Worm (Caenorhabditis elegans) whole organism, early embryonic: ENCODE measurements around the gene F53F1.6.

Source experiments
- F13C5.2 ChIP-seq: sonication (generic microtip); optimal IDR thresholded peaks from 2 replicates; lab custom pipeline; 2017; ENCODE audit warnings: mild to moderate bottlenecking, missing genetic modification characterization, inconsistent platforms, missing compliant biosample characterization
- ama-1 ChIP-seq: fragments of 150-350 bp; optimal IDR thresholded peaks from 2 replicates; lab custom pipeline; 2014
- flt-1 ChIP-seq: fragments of 200-800 bp; sonication (Bioruptor generic); IDR thresholded peaks from 2 replicates; pipeline ENCODE4 v1.3.6; 2022; ENCODE audit warnings: missing genetic modification characterization, missing compliant biosample characterization
- hmg-4 ChIP-seq: fragments of 200-800 bp; sonication (Bioruptor generic); optimal IDR thresholded peaks from 2 replicates; lab custom pipeline; 2018; ENCODE audit warnings: mild to moderate bottlenecking, missing genetic modification characterization, missing compliant biosample characterization
- sea-1 ChIP-seq: fragments of 200-800 bp; sonication (Bioruptor generic); conservative IDR thresholded peaks from 2 replicates; pipeline ENCODE4 v1.3.6; 2022; ENCODE audit warnings: missing genetic modification characterization, missing compliant biosample characterization
- tbx-37 ChIP-seq: fragments of 200-800 bp; sonication (Bioruptor generic); conservative IDR thresholded peaks from 2 replicates; pipeline ENCODE4 v1.3.6; 2022; ENCODE audit warnings: missing genetic modification reagents, missing genetic modification characterization, missing compliant biosample characterization

ce11 chrV:13407913-13408312 is 9.5 kb downstream of the F53F1.6 start, which contains the start of gene F53F1.3:
- TF ChIP-seq flt-1 (GFP tag; lab: Robert Waterston, UW) (no peak), hmg-4 (GFP tag; lab: Kevin White, UChicago) (no peak), ama-1 (lab: Kevin White, UChicago) (no peak), tbx-37 (GFP tag; lab: Robert Waterston, UW) (no peak), F13C5.2 (tag; lab: Kevin White, UChicago) (no peak), sea-1 (no peak)
